Fruit fly (Drosophila melanogaster) whole organism, embryonic: ENCODE data around the gene Targ1.

ENCODE experiments used
- CG10431 ChIP-seq: fragments of 200-800 bp; sonication (Bioruptor generic); optimal IDR thresholded peaks from 3 replicates; lab custom pipeline; 2018; ENCODE audit warnings: missing biosample characterization, mild to moderate bottlenecking, missing genetic modification characterization
- CG11093 ChIP-seq: fragments of 200-800 bp; sonication (Bioruptor generic); IDR thresholded peaks from 3 replicates; pipeline ENCODE4 v1.3.6; 2022; ENCODE audit warnings: missing biosample characterization, missing genetic modification characterization
- CG12071 ChIP-seq: fragments of 200-800 bp; sonication (Bioruptor generic); optimal IDR thresholded peaks from 3 replicates; lab custom pipeline; 2018; ENCODE audit warnings: missing biosample characterization, mild to moderate bottlenecking, missing genetic modification characterization
- CG15073 ChIP-seq: fragments of 200-800 bp; sonication (Bioruptor generic); optimal IDR thresholded peaks from 2 replicates; lab custom pipeline; 2016; ENCODE audit warnings: missing biosample characterization, missing genetic modification characterization
- CG1602 ChIP-seq: fragments of 200-800 bp; sonication (Bioruptor generic); optimal IDR thresholded peaks from 3 replicates; lab custom pipeline; 2016; ENCODE audit warnings: missing biosample characterization, missing genetic modification characterization
- CG17568 ChIP-seq: fragments of 200-800 bp; sonication (Bioruptor generic); optimal IDR thresholded peaks from 2 replicates; lab custom pipeline; 2018; ENCODE audit warnings: missing biosample characterization, mild to moderate bottlenecking, missing genetic modification characterization, moderate library complexity
- CG1832 ChIP-seq: fragments of 200-800 bp; sonication (Bioruptor generic); optimal IDR thresholded peaks from 2 replicates; lab custom pipeline; 2017; ENCODE audit warnings: missing biosample characterization, mild to moderate bottlenecking, missing genetic modification characterization, inconsistent platforms
- CG2712 ChIP-seq: fragments of 200-800 bp; optimal IDR thresholded peaks from 3 replicates; lab custom pipeline; 2019; ENCODE audit warnings: missing biosample characterization, mild to moderate bottlenecking, missing genetic modification characterization, moderate library complexity
- CG30020 ChIP-seq: fragments of 200-800 bp; optimal IDR thresholded peaks from 2 replicates; lab custom pipeline; 2019; ENCODE audit warnings: missing biosample characterization, mild to moderate bottlenecking, missing genetic modification characterization, moderate library complexity
- CG6765 ChIP-seq: fragments of 200-800 bp; sonication (Bioruptor generic); optimal IDR thresholded peaks from 3 replicates; lab custom pipeline; 2017; ENCODE audit warnings: missing biosample characterization, mild to moderate bottlenecking, missing genetic modification characterization
- CG6791 ChIP-seq: fragments of 200-800 bp; sonication (Bioruptor generic); IDR thresholded peaks from 3 replicates; pipeline ENCODE4 v1.3.6; 2022; ENCODE audit warnings: missing biosample characterization, missing genetic modification characterization; ENCODE audit not compliant: partially characterized antibody
- CG7271 ChIP-seq: fragments of 200-800 bp; sonication (Bioruptor generic); optimal IDR thresholded peaks from 2 replicates; lab custom pipeline; 2018; ENCODE audit warnings: missing biosample characterization, mild to moderate bottlenecking, missing genetic modification characterization, moderate library complexity
- CG9817 ChIP-seq: fragments of 200-800 bp; sonication (Bioruptor generic); optimal IDR thresholded peaks from 2 replicates; lab custom pipeline; 2018; ENCODE audit warnings: missing biosample characterization, mild to moderate bottlenecking, missing genetic modification characterization, moderate library complexity
- D19B ChIP-seq: fragments of 200-800 bp; sonication (Bioruptor generic); optimal IDR thresholded peaks from 2 replicates; lab custom pipeline; 2017; ENCODE audit warnings: missing biosample characterization, mild to moderate bottlenecking, missing genetic modification characterization
- Dek ChIP-seq: fragments of 200-800 bp; sonication (Bioruptor generic); optimal IDR thresholded peaks from 3 replicates; lab custom pipeline; 2019; ENCODE audit warnings: missing biosample characterization, mild to moderate bottlenecking, missing genetic modification characterization, moderate library complexity
- Doc3 ChIP-seq: fragments of 200-800 bp; sonication (Bioruptor generic); IDR thresholded peaks from 3 replicates; pipeline ENCODE4 v1.3.6; 2022; ENCODE audit warnings: missing biosample characterization, missing genetic modification characterization; ENCODE audit not compliant: partially characterized antibody
- E2f2 ChIP-seq: fragments of 200-800 bp; sonication (Bioruptor generic); IDR thresholded peaks from 2 replicates; pipeline ENCODE4 v1.3.6; 2022; ENCODE audit warnings: missing biosample characterization, missing genetic modification characterization
- GATAe ChIP-seq: fragments of 200-800 bp; sonication (Bioruptor generic); conservative IDR thresholded peaks from 2 replicates; pipeline ENCODE4 v1.3.6; 2022; ENCODE audit warnings: missing biosample characterization, missing genetic modification characterization
- Gug ChIP-seq: fragments of 200-800 bp; sonication (Bioruptor generic); IDR thresholded peaks from 4 replicates; pipeline ENCODE4 v1.3.6; 2022; ENCODE audit warnings: missing biosample characterization, missing genetic modification characterization
- Hr51 ChIP-seq, 2 experiments: fragments of 200-800 bp; sonication (Bioruptor generic); optimal IDR thresholded peaks; 2 replicates in 1 of 2; 3 replicates in 1 of 2; lab custom pipeline; 2016 to 2018; ENCODE audit warnings: missing biosample characterization in 2 of 2, missing genetic modification characterization in 2 of 2, mild to moderate bottlenecking in 1 of 2, moderate library complexity in 1 of 2
- Myb ChIP-seq: fragments of 200-800 bp; sonication (Bioruptor generic); optimal IDR thresholded peaks from 2 replicates; lab custom pipeline; 2016; ENCODE audit warnings: missing biosample characterization, missing genetic modification characterization
- Nf-YC ChIP-seq: fragments of 200-800 bp; optimal IDR thresholded peaks from 3 replicates; lab custom pipeline; 2019; ENCODE audit warnings: missing biosample characterization, mild to moderate bottlenecking, missing genetic modification characterization, moderate library complexity
- Optix ChIP-seq: fragments of 200-800 bp; sonication (Bioruptor generic); IDR thresholded peaks from 3 replicates; pipeline ENCODE4 v1.3.6; 2022; ENCODE audit warnings: missing biosample characterization, missing genetic modification characterization
- Rfx ChIP-seq: fragments of 200-800 bp; sonication (Bioruptor generic); IDR thresholded peaks from 2 replicates; pipeline ENCODE4 v1.3.6; 2022; ENCODE audit warnings: missing biosample characterization, missing genetic modification characterization
- Sin3A ChIP-seq: fragments of >200 bp; optimal IDR thresholded peaks from 2 replicates; lab custom pipeline; 2018
- Spps ChIP-seq: fragments of 200-800 bp; sonication (Bioruptor generic); optimal IDR thresholded peaks from 2 replicates; lab custom pipeline; 2018; ENCODE audit warnings: missing biosample characterization, mild to moderate bottlenecking, missing genetic modification characterization
- Sry-δ ChIP-seq: fragments of 200-800 bp; sonication (Bioruptor generic); optimal IDR thresholded peaks from 2 replicates; lab custom pipeline; 2016; ENCODE audit warnings: missing biosample characterization, missing genetic modification characterization
- Stat92E ChIP-seq, 3 experiments: fragments of >200 bp in 2 of 3; fragments of 200-800 bp in 1 of 3; sonication (Bioruptor generic) in 1 of 3; optimal IDR thresholded peaks; 2 replicates each; lab custom pipeline; 2017 to 2019; ENCODE audit warnings: missing biosample characterization in 3 of 3, missing genetic modification characterization in 3 of 3, mild to moderate bottlenecking in 1 of 3, moderate library complexity in 1 of 3
- Trl ChIP-seq, 3 experiments: fragments of >200 bp in 2 of 3; fragments of 200-800 bp in 1 of 3; sonication (Bioruptor generic) in 1 of 3; optimal IDR thresholded peaks; 2 replicates in 1 of 3; 3 replicates in 2 of 3; lab custom pipeline; 2016 to 2017; ENCODE audit warnings: missing biosample characterization in 1 of 3, missing genetic modification characterization in 1 of 3
- Xbp1 ChIP-seq: fragments of 200-800 bp; sonication (Bioruptor generic); optimal IDR thresholded peaks from 3 replicates; lab custom pipeline; 2016; ENCODE audit warnings: missing biosample characterization, mild to moderate bottlenecking, missing genetic modification characterization
- ase ChIP-seq: fragments of 200-800 bp; sonication (Bioruptor generic); IDR thresholded peaks from 3 replicates; pipeline ENCODE4 v1.3.6; 2022; ENCODE audit warnings: missing biosample characterization, missing genetic modification characterization
- bsh ChIP-seq, 2 experiments: fragments of 200-800 bp; sonication (Bioruptor generic); optimal IDR thresholded peaks; 2 replicates each; lab custom pipeline; 2017 to 2018; ENCODE audit warnings: mild to moderate bottlenecking in 2 of 2, missing biosample characterization in 2 of 2, missing genetic modification characterization in 2 of 2, moderate library complexity in 1 of 2
- cad ChIP-seq: fragments of >200 bp; optimal IDR thresholded peaks from 2 replicates; lab custom pipeline; 2017; ENCODE audit warnings: missing biosample characterization, missing genetic modification characterization
- cg ChIP-seq: fragments of 200-800 bp; sonication (Bioruptor generic); optimal IDR thresholded peaks from 3 replicates; lab custom pipeline; 2019; ENCODE audit warnings: missing biosample characterization, mild to moderate bottlenecking, missing genetic modification characterization, moderate library complexity
- ftz-f1 ChIP-seq: fragments of 200-800 bp; sonication (Bioruptor generic); optimal IDR thresholded peaks from 2 replicates; lab custom pipeline; 2016; ENCODE audit warnings: missing biosample characterization, missing genetic modification characterization
- ham ChIP-seq: fragments of 200-800 bp; sonication (Bioruptor generic); IDR thresholded peaks from 2 replicates; pipeline ENCODE4 v1.3.6; 2022; ENCODE audit warnings: missing biosample characterization, missing genetic modification characterization
- hb ChIP-seq: fragments of 200-800 bp; sonication (Bioruptor generic); IDR thresholded peaks from 3 replicates; pipeline ENCODE4 v1.3.6; 2022; ENCODE audit warnings: missing biosample characterization, missing genetic modification characterization; ENCODE audit not compliant: partially characterized antibody
- hbn ChIP-seq: fragments of 200-800 bp; sonication (Bioruptor generic); IDR thresholded peaks from 2 replicates; pipeline ENCODE4 v1.3.6; 2022; ENCODE audit warnings: missing biosample characterization, missing genetic modification characterization; ENCODE audit not compliant: partially characterized antibody
- ken ChIP-seq: fragments of 200-800 bp; sonication (Bioruptor generic); IDR thresholded peaks from 3 replicates; pipeline ENCODE4 v1.3.6; 2022; ENCODE audit warnings: missing biosample characterization, missing genetic modification characterization
- lilli ChIP-seq: fragments of 200-800 bp; sonication (Bioruptor generic); optimal IDR thresholded peaks from 3 replicates; lab custom pipeline; 2016; ENCODE audit warnings: missing biosample characterization, missing genetic modification characterization
- pan ChIP-seq, 4 experiments: fragments of >200 bp in 3 of 4; fragments of 200-800 bp in 1 of 4; sonication (Bioruptor generic) in 1 of 4; optimal IDR thresholded peaks in 3 of 4; IDR thresholded peaks in 1 of 4; 2 replicates each; pipeline versions ENCODE4 v1.3.6 to Lab custom; 2017 to 2022; ENCODE audit warnings: missing biosample characterization in 2 of 4, missing genetic modification characterization in 2 of 4, mixed read lengths in 1 of 4
- repo ChIP-seq: fragments of 200-800 bp; sonication (Bioruptor generic); optimal IDR thresholded peaks from 2 replicates; lab custom pipeline; 2016; ENCODE audit warnings: missing biosample characterization, missing genetic modification characterization
- sens ChIP-seq: fragments of 200-800 bp; sonication (Bioruptor generic); peaks from one replicate; lab custom pipeline; 2016; ENCODE audit warnings: missing biosample characterization, missing genetic modification characterization
- slp2 ChIP-seq: fragments of 200-800 bp; sonication (Bioruptor generic); optimal IDR thresholded peaks from 2 replicates; lab custom pipeline; 2016; ENCODE audit warnings: missing biosample characterization, missing genetic modification characterization
- sr ChIP-seq: fragments of 200-800 bp; sonication (Bioruptor generic); IDR thresholded peaks from 3 replicates; pipeline ENCODE4 v1.3.6; 2022; ENCODE audit warnings: missing biosample characterization, missing genetic modification characterization
- tgo ChIP-seq: fragments of 200-800 bp; sonication (Bioruptor generic); IDR thresholded peaks from 3 replicates; pipeline ENCODE4 v1.3.6; 2022; ENCODE audit warnings: missing biosample characterization, missing genetic modification characterization
- toy ChIP-seq: fragments of 200-800 bp; sonication (Bioruptor generic); IDR thresholded peaks from 2 replicates; pipeline ENCODE4 v1.3.6; 2022; ENCODE audit warnings: missing biosample characterization, missing genetic modification characterization
- unc-4 ChIP-seq: fragments of 200-800 bp; sonication (Bioruptor generic); IDR thresholded peaks from 2 replicates; pipeline ENCODE4 v1.3.6; 2022; ENCODE audit warnings: missing biosample characterization, missing genetic modification characterization; ENCODE audit not compliant: partially characterized antibody
- wek ChIP-seq: fragments of 200-800 bp; sonication (Bioruptor generic); optimal IDR thresholded peaks from 3 replicates; lab custom pipeline; 2018; ENCODE audit warnings: missing biosample characterization, mild to moderate bottlenecking, missing genetic modification characterization, moderate library complexity

The Targ1 gene

DNA sequence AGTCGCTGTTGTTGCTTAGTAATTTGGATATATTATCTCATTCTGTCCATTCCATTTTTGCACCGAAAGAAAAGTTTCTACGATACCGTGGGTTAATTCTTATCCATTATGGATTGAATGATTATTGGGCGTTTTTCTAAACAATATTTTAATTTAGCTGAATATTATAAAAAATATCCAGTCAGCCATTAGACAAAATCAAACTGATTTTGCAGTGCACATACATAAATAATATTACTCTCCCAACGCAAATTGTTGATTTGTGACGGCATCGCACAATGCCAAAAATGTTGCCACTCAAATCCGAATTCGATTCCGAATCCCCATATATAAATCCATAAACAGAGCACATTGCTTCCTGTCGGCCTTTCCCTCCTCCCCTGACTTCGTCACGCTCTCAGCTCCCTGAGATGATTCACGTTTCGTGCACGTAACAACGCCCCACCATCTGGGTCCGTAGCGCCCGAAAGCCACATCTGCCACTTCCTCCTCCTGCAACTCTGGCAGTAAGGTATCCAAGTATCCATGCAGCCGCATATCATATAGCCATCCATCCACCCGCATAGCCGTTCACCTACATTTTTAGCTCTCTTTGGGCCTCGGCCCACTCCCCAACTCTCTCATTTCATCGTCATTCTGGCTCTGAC is 25.6 kb downstream of the Targ1 start (continued):
- 0 out of 3 replicates have a peak, but pooled peaks have one; percentile 5 for TF ChIP-seq ase
- no peak for TF ChIP-seq Sin3A (lab: Kevin White, UChicago)
- peak; percentile 68; the same call in 2 of the 4 replicates for TF ChIP-seq Gug (GFP tag; lab: Robert Waterston, UW)
- no peak for TF ChIP-seq CG1832 (GFP tag; lab: Kevin White, UChicago)
- no peak for TF ChIP-seq ken
- TF ChIP-seq hb (GFP tag; lab: Robert Waterston, UW), result no peak
- peak; percentile 70 for TF ChIP-seq Dek (tag; lab: Kevin White, UChicago)
- TF ChIP-seq CG2712 (tag; lab: Kevin White, UChicago), result peak; percentile 31
- no peak for TF ChIP-seq cad (GFP tag; lab: Kevin White, UChicago)
- TF ChIP-seq CG7271 (tag; lab: Kevin White, UChicago), result no peak
- peak; percentile 11 for TF ChIP-seq sens
- peak; percentile 80 for TF ChIP-seq lilli (GFP tag; lab: Kevin White, UChicago)
- peak; percentile 71 for TF ChIP-seq D19B (GFP tag; lab: Kevin White, UChicago)
- no peak for TF ChIP-seq CG17568 (GFP tag; lab: Kevin White, UChicago)
- TF ChIP-seq CG12071 (GFP tag; lab: Kevin White, UChicago), result peak; percentile 11
- no peak for TF ChIP-seq CG11093
- no peak for TF ChIP-seq CG10431 (GFP tag; lab: Kevin White, UChicago)
- TF ChIP-seq E2f2 (GFP tag; lab: Robert Waterston, UW), result no peak
- TF ChIP-seq CG30020 (tag; lab: Kevin White, UChicago), result no peak
- no peak for TF ChIP-seq GATAe (GFP tag; lab: Robert Waterston, UW)
- TF ChIP-seq wek (GFP tag; lab: Kevin White, UChicago), result no peak
- TF ChIP-seq bsh (GFP tag; optimal IDR thresholded peaks at IDR 0.05; lab: Kevin White, UChicago), result no peak
- peak; percentile 68; the same call in 2 of the 3 replicates for TF ChIP-seq tgo (GFP tag; lab: Robert Waterston, UW)
- TF ChIP-seq ham (GFP tag; lab: Robert Waterston, UW), result no peak; the same call in 1 of the 2 replicates
- peak; percentile 4 for TF ChIP-seq Nf-YC (tag; lab: Kevin White, UChicago)
- TF ChIP-seq CG9817, result peak; percentile 61
- TF ChIP-seq Optix, result no peak
- TF ChIP-seq CG1602 (GFP tag; lab: Kevin White, UChicago), result peak; percentile 40
- TF ChIP-seq Stat92E (GFP tag; optimal IDR thresholded peaks at IDR 0.05; lab: Kevin White, UChicago), result no peak
- no peak for TF ChIP-seq pan (optimal IDR thresholded peaks at IDR 0.05; lab: Kevin White, UChicago)
- TF ChIP-seq pan (GFP tag; optimal IDR thresholded peaks at IDR 0.05 in 1 of 2, IDR thresholded peaks at IDR 0.05 in 1 of 2), result peak in 1 of 2 experiments; percentile 69
- TF ChIP-seq hbn, result no peak
- peak; percentile 74 for TF ChIP-seq toy
- TF ChIP-seq cg (GFP tag; lab: Kevin White, UChicago), result no peak
- no peak for TF ChIP-seq Spps (tag; lab: Kevin White, UChicago)
- no peak for TF ChIP-seq ftz-f1
- TF ChIP-seq Xbp1 (GFP tag; lab: Kevin White, UChicago), result peak; percentile 66
- TF ChIP-seq Sry-δ, result no peak
- no peak for TF ChIP-seq repo (GFP tag; lab: Kevin White, UChicago)
- peak; percentile 59 for TF ChIP-seq CG6765 (GFP tag; lab: Kevin White, UChicago)
- TF ChIP-seq slp2 (GFP tag; lab: Kevin White, UChicago), result no peak
- TF ChIP-seq Myb (GFP tag; lab: Kevin White, UChicago), result peak; percentile 25
- TF ChIP-seq unc-4 (GFP tag; lab: Robert Waterston, UW), result no peak
- no peak for TF ChIP-seq CG6791 (GFP tag; lab: Robert Waterston, UW)
- no peak for TF ChIP-seq sr (GFP tag; lab: Robert Waterston, UW)
- TF ChIP-seq Doc3 (GFP tag; lab: Robert Waterston, UW), result no peak
- TF ChIP-seq Hr51 (GFP tag; optimal IDR thresholded peaks at IDR 0.05; lab: Kevin White, UChicago), result peak in 1 of 2 experiments; percentile 73
- peak in 1 of 2 experiments; percentile 23 for TF ChIP-seq Trl (optimal IDR thresholded peaks at IDR 0.05; lab: Kevin White, UChicago)
- TF ChIP-seq Trl (GFP tag; optimal IDR thresholded peaks at IDR 0.05; lab: Kevin White, UChicago), result peak; percentile 10
- TF ChIP-seq CG15073, result no peak
- peak; percentile 93 for TF ChIP-seq Rfx
